Fruit fly (Drosophila melanogaster) whole organism, adult: Measurements from ENCODE around the gene tow.
A peak's percentile ranks its signal among the peaks of the same experiment; 100 is the strongest.

Source experiments
- CG11617 ChIP-seq: fragments of 200-800 bp; sonication (Bioruptor generic); optimal IDR thresholded peaks from 2 replicates; lab custom pipeline; 2017; ENCODE audit warnings: mild to moderate bottlenecking, missing biosample characterization, missing genetic modification reagents, missing genetic modification characterization
- CG12768 ChIP-seq: fragments of 200-800 bp; sonication (Bioruptor generic); optimal IDR thresholded peaks from 2 replicates; lab custom pipeline; 2017; ENCODE audit warnings: missing biosample characterization, missing genetic modification characterization, mild to moderate bottlenecking, moderate library complexity, missing genetic modification reagents
- CG14711 ChIP-seq: fragments of 200-800 bp; sonication (Bioruptor generic); optimal IDR thresholded peaks from 2 replicates; lab custom pipeline; 2018; ENCODE audit warnings: missing biosample characterization, mild to moderate bottlenecking, missing genetic modification characterization, moderate library complexity
- CG1620 ChIP-seq: fragments of 200-800 bp; sonication (Bioruptor generic); optimal IDR thresholded peaks from 2 replicates; lab custom pipeline; 2016; ENCODE audit warnings: missing biosample characterization, missing genetic modification characterization
- CG33017 ChIP-seq: fragments of 200-800 bp; sonication (Bioruptor generic); optimal IDR thresholded peaks from 2 replicates; lab custom pipeline; 2018; ENCODE audit warnings: missing biosample characterization, mild to moderate bottlenecking, missing genetic modification characterization, moderate library complexity
- CG5204 ChIP-seq: fragments of 200-800 bp; sonication (Bioruptor generic); optimal IDR thresholded peaks from 2 replicates; lab custom pipeline; 2016; ENCODE audit warnings: missing biosample characterization, missing genetic modification characterization
- CG7045 ChIP-seq: fragments of 200-800 bp; sonication (Bioruptor generic); optimal IDR thresholded peaks from 2 replicates; lab custom pipeline; 2017; ENCODE audit warnings: missing biosample characterization, mild to moderate bottlenecking, missing genetic modification characterization
- CG7101 ChIP-seq: fragments of 200-800 bp; sonication (Bioruptor generic); optimal IDR thresholded peaks from 2 replicates; lab custom pipeline; 2018; ENCODE audit warnings: missing biosample characterization, mild to moderate bottlenecking, missing genetic modification characterization, moderate library complexity
- Clk ChIP-seq: fragments of 200-800 bp; sonication (Bioruptor generic); optimal IDR thresholded peaks from 2 replicates; lab custom pipeline; 2017; ENCODE audit warnings: missing biosample characterization, missing genetic modification characterization
- Crg-1 ChIP-seq: fragments of 200-800 bp; sonication (Bioruptor generic); optimal IDR thresholded peaks from 2 replicates; lab custom pipeline; 2016; ENCODE audit warnings: missing biosample characterization, missing genetic modification characterization
- Hr96 ChIP-seq: fragments of 200-800 bp; sonication (Bioruptor generic); optimal IDR thresholded peaks from 2 replicates; lab custom pipeline; 2016; ENCODE audit warnings: missing biosample characterization, missing genetic modification characterization
- Mnt ChIP-seq: fragments of 200-800 bp; sonication (Bioruptor generic); optimal IDR thresholded peaks from 2 replicates; lab custom pipeline; 2016; ENCODE audit warnings: missing biosample characterization, mild to moderate bottlenecking, missing genetic modification characterization
- bab1 ChIP-seq: fragments of 200-800 bp; sonication (Bioruptor generic); optimal IDR thresholded peaks from 3 replicates; lab custom pipeline; 2019; ENCODE audit warnings: missing biosample characterization, mild to moderate bottlenecking, missing genetic modification characterization, moderate library complexity
- cic ChIP-seq: fragments of 200-800 bp; sonication (Bioruptor generic); optimal IDR thresholded peaks from 2 replicates; lab custom pipeline; 2017; ENCODE audit warnings: missing biosample characterization, mild to moderate bottlenecking, missing genetic modification characterization, moderate library complexity
- cnc ChIP-seq, 2 experiments: fragments of >200 bp; optimal IDR thresholded peaks; 2 replicates each; lab custom pipeline; 2017
- kay ChIP-seq: fragments of 200-800 bp; sonication (Bioruptor generic); peaks from one replicate; lab custom pipeline; 2016; ENCODE audit warnings: missing biosample characterization, missing genetic modification characterization, borderline replicate concordance
- ovo ChIP-seq: fragments of 200-800 bp; sonication (Bioruptor generic); optimal IDR thresholded peaks from 2 replicates; lab custom pipeline; 2016; ENCODE audit warnings: missing biosample characterization, missing genetic modification characterization
- pad ChIP-seq: fragments of 200-800 bp; sonication (Bioruptor generic); optimal IDR thresholded peaks from 3 replicates; lab custom pipeline; 2017; ENCODE audit warnings: missing biosample characterization, missing genetic modification characterization, mild to moderate bottlenecking, moderate library complexity, missing genetic modification reagents
- tj ChIP-seq: fragments of 200-800 bp; sonication (Bioruptor generic); optimal IDR thresholded peaks from 3 replicates; lab custom pipeline; 2017; ENCODE audit warnings: missing biosample characterization, mild to moderate bottlenecking, missing genetic modification characterization, moderate library complexity
- toe ChIP-seq: fragments of 200-800 bp; sonication (Bioruptor generic); optimal IDR thresholded peaks from 2 replicates; lab custom pipeline; 2016; ENCODE audit warnings: missing biosample characterization, missing genetic modification characterization

Gene tow

dm6 chr3L:6968961-6969814, 26.5 kb downstream of the tow start, which contains the start of the genes Mis12 and CG9953:
Gene Mis12 (minus strand): TSS chr3L:6969048.
Gene CG9953 (plus strand): TSS chr3L:6969658.
- TF ChIP-seq cnc (optimal IDR thresholded peaks at IDR 0.05; lab: Kevin White, UChicago): no peak
- peak; percentile 45 for TF ChIP-seq cic (GFP tag; lab: Kevin White, UChicago)
- TF ChIP-seq Hr96: peak; percentile 34
- no peak for TF ChIP-seq Crg-1
- TF ChIP-seq CG7045 (GFP tag; lab: Kevin White, UChicago): no peak
- TF ChIP-seq CG1620 (GFP tag; lab: Kevin White, UChicago): peak; percentile 17
- TF ChIP-seq ovo: peak; percentile 94
- TF ChIP-seq CG12768 (GFP tag; lab: Kevin White, UChicago): peak; percentile 56
- TF ChIP-seq CG11617 (GFP tag; lab: Kevin White, UChicago): peak; percentile 64
- TF ChIP-seq toe (GFP tag; lab: Kevin White, UChicago): peak; percentile 29
- TF ChIP-seq pad (GFP tag; lab: Kevin White, UChicago): peak; percentile 97
- TF ChIP-seq CG14711 (tag; lab: Kevin White, UChicago): peak; percentile 27
- TF ChIP-seq CG7101 (tag; lab: Kevin White, UChicago): peak; percentile 47
- no peak for TF ChIP-seq Clk (GFP tag; lab: Kevin White, UChicago)
- TF ChIP-seq bab1: peak; percentile 6
- TF ChIP-seq tj: peak; percentile 52
- TF ChIP-seq kay (GFP tag; lab: Kevin White, UChicago): peak; percentile 81
- TF ChIP-seq CG33017: peak; percentile 63
- TF ChIP-seq CG5204 (GFP tag; lab: Kevin White, UChicago): peak; percentile 65
- TF ChIP-seq Mnt (GFP tag; lab: Kevin White, UChicago): peak; percentile 29

- TF ChIP-seq pad (GFP tag; lab: Kevin White, UChicago) (no peak), tj (peak; percentile 99), CG33017 (no peak), CG1620 (GFP tag; lab: Kevin White, UChicago) (no peak)
These were observed 28.6 kb downstream of the tow start for dm6 chr3L:6971298-6971697.

DNA sequence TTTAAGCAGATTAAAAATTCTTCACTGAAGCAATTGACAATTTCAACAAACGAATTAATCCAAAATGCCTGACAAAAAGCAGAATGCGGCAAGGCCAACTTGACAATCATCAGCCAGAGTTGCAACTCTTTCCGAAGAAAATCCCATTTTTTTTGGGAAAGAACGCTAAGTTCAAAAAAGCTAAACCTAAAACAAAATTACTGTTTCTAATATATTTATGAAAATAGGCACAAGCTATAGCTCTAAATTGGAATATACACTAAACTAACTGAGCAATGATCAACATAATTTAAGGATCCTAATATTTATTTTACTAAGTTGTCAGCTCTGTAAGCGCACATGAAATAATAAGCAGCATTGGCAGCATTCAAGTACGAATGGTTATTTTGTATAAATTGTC, 29.7 kb downstream of the tow start, which contains the start of gene CG10063:
TSS of gene CG10063 (minus strand) at position 101 of the 400 bp plus-strand sequence.
- TF ChIP-seq Mnt (GFP tag; lab: Kevin White, UChicago) (no peak), kay (GFP tag; lab: Kevin White, UChicago) (no peak), Crg-1 (no peak), CG11617 (GFP tag; lab: Kevin White, UChicago) (no peak), pad (GFP tag; lab: Kevin White, UChicago) (no peak), CG7101 (tag; lab: Kevin White, UChicago) (no peak), ovo (no peak), Hr96 (no peak), CG33017 (no peak), CG5204 (GFP tag; lab: Kevin White, UChicago) (no peak), tj (no peak), CG14711 (tag; lab: Kevin White, UChicago) (no peak), CG7045 (GFP tag; lab: Kevin White, UChicago) (no peak), Clk (GFP tag; lab: Kevin White, UChicago) (no peak)

DNA sequence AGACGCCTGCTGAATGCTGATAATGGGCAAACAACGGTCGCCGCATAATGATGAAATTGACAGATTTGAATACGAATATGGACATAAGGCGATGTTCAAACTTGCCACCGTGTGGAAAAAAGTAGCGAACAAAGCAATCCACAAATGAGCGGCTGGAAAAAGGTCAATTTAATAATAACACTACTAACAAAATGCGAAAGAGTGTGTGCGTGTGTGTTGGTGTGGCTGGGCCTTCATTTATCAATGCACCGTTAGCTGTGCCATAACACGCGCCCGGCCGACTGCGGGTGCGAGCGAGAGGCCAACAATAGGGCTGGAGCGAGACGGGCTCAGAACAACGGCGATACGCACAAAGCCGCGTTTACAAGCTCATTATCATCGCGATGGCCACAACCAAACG, 33.2 kb downstream of the tow start:
- no peak for TF ChIP-seq CG7101 (tag; lab: Kevin White, UChicago)
- no peak for TF ChIP-seq bab1
- no peak for TF ChIP-seq Crg-1
- TF ChIP-seq pad (GFP tag; lab: Kevin White, UChicago): peak; percentile 66
- no peak for TF ChIP-seq CG33017
- no peak for TF ChIP-seq CG12768 (GFP tag; lab: Kevin White, UChicago)
- TF ChIP-seq ovo: peak; percentile 93
- no peak for TF ChIP-seq CG1620 (GFP tag; lab: Kevin White, UChicago)
- TF ChIP-seq Clk (GFP tag; lab: Kevin White, UChicago): no peak
- no peak for TF ChIP-seq tj
- TF ChIP-seq CG5204 (GFP tag; lab: Kevin White, UChicago): no peak
- TF ChIP-seq kay (GFP tag; lab: Kevin White, UChicago): peak; percentile 72

- TF ChIP-seq ovo (no peak), kay (GFP tag; lab: Kevin White, UChicago) (peak; percentile 91)
These were observed 34.0 kb downstream of the tow start for dm6 chr3L:6976601-6977140.

DNA sequence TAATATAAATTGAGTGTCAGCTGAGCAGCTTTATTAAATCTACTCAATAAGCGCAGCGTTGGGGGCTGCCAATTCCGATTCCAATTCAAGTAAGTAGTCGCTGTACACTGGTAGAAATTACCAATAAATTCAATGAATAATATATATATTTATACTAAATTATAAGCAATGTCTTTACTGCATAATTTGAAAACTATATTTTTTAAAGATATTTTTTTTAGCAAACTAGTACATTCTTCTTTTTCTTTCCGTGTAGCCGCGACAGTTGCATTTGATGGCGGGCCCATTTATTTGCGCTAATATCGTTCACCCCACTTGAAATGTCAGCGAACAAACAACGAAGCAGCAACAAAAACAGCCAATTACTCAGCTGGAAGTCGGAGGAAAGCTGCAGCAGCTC, 34.7 kb downstream of the tow start:
- TF ChIP-seq CG1620 (GFP tag; lab: Kevin White, UChicago) (peak; percentile 19), CG7045 (GFP tag; lab: Kevin White, UChicago) (peak; percentile 85), CG7101 (tag; lab: Kevin White, UChicago) (peak; percentile 86), bab1 (peak; percentile 53), Mnt (GFP tag; lab: Kevin White, UChicago) (peak; percentile 1), ovo (peak; percentile 38), CG11617 (GFP tag; lab: Kevin White, UChicago) (peak; percentile 75), pad (GFP tag; lab: Kevin White, UChicago) (peak; percentile 59), Clk (GFP tag; lab: Kevin White, UChicago) (peak; percentile 44), CG12768 (GFP tag; lab: Kevin White, UChicago) (peak; percentile 89), tj (peak; percentile 51), cnc (optimal IDR thresholded peaks at IDR 0.05; lab: Kevin White, UChicago) (no peak), kay (GFP tag; lab: Kevin White, UChicago) (peak; percentile 81), Crg-1 (no peak), Hr96 (peak; percentile 23), toe (GFP tag; lab: Kevin White, UChicago) (peak; percentile 44), CG33017 (peak; percentile 92), CG5204 (GFP tag; lab: Kevin White, UChicago) (peak; percentile 52), cic (GFP tag; lab: Kevin White, UChicago) (peak; percentile 54), CG14711 (tag; lab: Kevin White, UChicago) (peak; percentile 82)
